Worm (Caenorhabditis elegans) whole organism, early embryonic: ENCODE measurements around the gene F21D9.3.

Source experiments
- B0310.2 ChIP-seq: sonication (generic microtip); optimal IDR thresholded peaks from 2 replicates; lab custom pipeline; 2016; ENCODE audit warnings: mild to moderate bottlenecking, missing genetic modification characterization, missing compliant biosample characterization
- F13C5.2 ChIP-seq: sonication (generic microtip); optimal IDR thresholded peaks from 2 replicates; lab custom pipeline; 2017; ENCODE audit warnings: mild to moderate bottlenecking, missing genetic modification characterization, inconsistent platforms, missing compliant biosample characterization
- aly-1 ChIP-seq: sonication (generic microtip); optimal IDR thresholded peaks from 2 replicates; lab custom pipeline; 2016; ENCODE audit warnings: missing genetic modification characterization, missing compliant biosample characterization
- ama-1 ChIP-seq: fragments of 150-350 bp; optimal IDR thresholded peaks from 2 replicates; lab custom pipeline; 2014
- ceh-13 ChIP-seq: fragments of 200-800 bp; sonication (Bioruptor generic); optimal IDR thresholded peaks from 2 replicates; lab custom pipeline; 2018; ENCODE audit warnings: mild to moderate bottlenecking, missing genetic modification characterization, missing compliant biosample characterization
- ceh-36 ChIP-seq: sonication (generic microtip); optimal IDR thresholded peaks from 2 replicates; lab custom pipeline; 2016; ENCODE audit warnings: missing genetic modification characterization, inconsistent platforms, missing compliant biosample characterization
- ets-7 ChIP-seq: sonication (generic microtip); optimal IDR thresholded peaks from 2 replicates; lab custom pipeline; 2016; ENCODE audit warnings: missing genotype, missing genetic modification characterization, missing compliant biosample characterization
- flt-1 ChIP-seq: fragments of 200-800 bp; sonication (Bioruptor generic); IDR thresholded peaks from 2 replicates; pipeline ENCODE4 v1.3.6; 2022; ENCODE audit warnings: missing genetic modification characterization, missing compliant biosample characterization
- hmbx-1 ChIP-seq: sonication (generic microtip); optimal IDR thresholded peaks from 2 replicates; lab custom pipeline; 2016; ENCODE audit warnings: mild to moderate bottlenecking, missing genetic modification characterization, missing compliant biosample characterization
- hmg-4 ChIP-seq: fragments of 200-800 bp; sonication (Bioruptor generic); optimal IDR thresholded peaks from 2 replicates; lab custom pipeline; 2018; ENCODE audit warnings: mild to moderate bottlenecking, missing genetic modification characterization, missing compliant biosample characterization
- hnd-1 ChIP-seq: sonication (generic microtip); optimal IDR thresholded peaks from 2 replicates; lab custom pipeline; 2016; ENCODE audit warnings: missing genetic modification characterization, missing compliant biosample characterization
- pes-1 ChIP-seq: fragments of 200-800 bp; sonication (Bioruptor generic); IDR thresholded peaks from 2 replicates; pipeline ENCODE4 v1.3.6; 2022; ENCODE audit warnings: missing genetic modification reagents, missing genetic modification characterization, missing compliant biosample characterization
- scrt-1 ChIP-seq: fragments of 200-800 bp; sonication (Bioruptor generic); IDR thresholded peaks from 2 replicates; pipeline ENCODE4 v1.3.6; 2022; ENCODE audit warnings: missing genetic modification characterization, missing compliant biosample characterization
- sea-1 ChIP-seq: fragments of 200-800 bp; sonication (Bioruptor generic); conservative IDR thresholded peaks from 2 replicates; pipeline ENCODE4 v1.3.6; 2022; ENCODE audit warnings: missing genetic modification characterization, missing compliant biosample characterization
- tbx-11 ChIP-seq: fragments of 200-800 bp; sonication (Bioruptor generic); IDR thresholded peaks from 2 replicates; pipeline ENCODE4 v1.3.6; 2022; ENCODE audit warnings: missing genetic modification characterization, missing compliant biosample characterization
- tbx-37 ChIP-seq: fragments of 200-800 bp; sonication (Bioruptor generic); conservative IDR thresholded peaks from 2 replicates; pipeline ENCODE4 v1.3.6; 2022; ENCODE audit warnings: missing genetic modification reagents, missing genetic modification characterization, missing compliant biosample characterization
- tra-4 ChIP-seq: sonication (generic microtip); optimal IDR thresholded peaks from 2 replicates; lab custom pipeline; 2017; ENCODE audit warnings: missing genetic modification characterization, missing compliant biosample characterization

The F21D9.3 gene

DNA sequence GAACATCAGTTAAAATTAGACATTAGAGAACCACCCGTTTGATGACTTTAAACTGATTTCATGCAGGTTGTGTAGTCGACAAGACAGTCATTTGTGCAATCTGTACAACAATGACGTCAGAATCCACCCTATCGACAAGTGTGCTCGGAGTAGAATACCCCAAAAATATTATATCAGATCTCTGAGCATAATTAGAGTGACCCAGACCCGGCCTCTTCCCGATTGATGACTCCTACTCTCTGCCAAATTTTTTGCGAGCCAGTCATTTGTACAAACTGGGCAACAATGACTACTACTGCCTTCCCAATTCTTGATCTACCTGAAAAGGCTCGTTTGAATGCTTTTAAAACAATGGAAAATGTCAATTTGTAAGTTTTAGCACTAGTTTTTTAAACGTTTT is 17.4 kb downstream of the F21D9.3 start, which contains the start of the genes fbxb-115 and fbxb-1:
Gene fbxb-115, minus strand, starts transcription at position 101 of the 400 bp plus-strand sequence.
Gene fbxb-1, plus strand, starts transcription at position 226 of the 400 bp plus-strand sequence.
- TF ChIP-seq ets-7 (tag; lab: Kevin White, UChicago) = no peak
- TF ChIP-seq sea-1 (GFP tag; lab: Robert Waterston, UW) = no peak
- TF ChIP-seq B0310.2 (tag; lab: Kevin White, UChicago) = no peak
- no peak for TF ChIP-seq hmg-4 (GFP tag; lab: Kevin White, UChicago)
- TF ChIP-seq hmbx-1 (tag; lab: Kevin White, UChicago) = no peak
- no peak for TF ChIP-seq tbx-37
- no peak for TF ChIP-seq tbx-11 (GFP tag; lab: Robert Waterston, UW)
- no peak for TF ChIP-seq F13C5.2 (tag; lab: Kevin White, UChicago)
- no peak for TF ChIP-seq ceh-13

DNA sequence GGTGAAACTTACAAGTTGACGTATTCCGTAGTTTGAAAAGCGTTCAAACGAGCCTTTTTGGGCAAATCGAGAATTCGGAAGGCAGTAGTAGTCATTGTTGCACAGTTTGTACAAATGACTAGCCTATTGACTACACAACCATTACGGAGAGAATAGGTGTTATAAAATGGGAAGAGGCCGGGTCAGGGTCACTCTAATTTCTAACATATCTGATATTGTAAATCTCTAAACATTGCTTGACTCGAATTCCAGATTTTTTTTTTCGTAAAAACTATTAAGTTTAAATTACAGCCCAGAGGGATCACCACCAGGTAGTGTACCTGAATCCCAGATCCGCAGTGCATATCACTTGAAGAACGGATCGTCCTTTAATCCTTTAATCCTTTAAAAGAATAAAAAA is 20.3 kb downstream of the F21D9.3 start, which contains the start of gene fbxb-2:
Gene fbxb-2, minus strand, starts transcription at position 101 of the 400 bp plus-strand sequence.
- peak; percentile 8 for TF ChIP-seq ceh-36 (tag; lab: Kevin White, UChicago)
- no peak for TF ChIP-seq tbx-11 (GFP tag; lab: Robert Waterston, UW)

DNA sequence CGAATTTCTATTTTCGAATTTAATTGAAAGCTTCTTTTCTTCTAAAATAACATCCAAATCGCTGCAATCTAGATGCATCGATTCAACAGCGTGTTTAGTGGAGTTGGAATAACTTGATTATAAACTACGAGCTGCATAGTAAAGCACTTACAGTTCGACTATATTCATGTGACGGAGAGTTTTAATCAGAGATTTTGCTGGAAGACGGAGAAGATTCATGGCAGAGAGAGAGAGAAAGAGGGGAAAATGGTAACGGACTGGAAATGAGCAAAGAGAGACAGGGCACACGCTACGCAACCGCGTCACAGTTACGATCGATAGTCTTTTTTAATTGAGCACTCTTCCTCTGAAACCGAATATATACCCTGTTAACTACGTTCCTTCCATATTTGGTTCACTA is 24.1 kb downstream of the F21D9.3 start, which contains the start of gene fbxb-116:
Gene fbxb-116, plus strand, starts transcription at position 301 of the 400 bp plus-strand sequence.
- no peak for TF ChIP-seq flt-1
- TF ChIP-seq ets-7 (tag; lab: Kevin White, UChicago) = no peak
- no peak for TF ChIP-seq aly-1 (tag; lab: Kevin White, UChicago)
- no peak for TF ChIP-seq hmg-4 (GFP tag; lab: Kevin White, UChicago)
- no peak for TF ChIP-seq ama-1 (lab: Kevin White, UChicago)
- no peak for TF ChIP-seq ceh-36 (tag; lab: Kevin White, UChicago)
- no peak for TF ChIP-seq hmbx-1 (tag; lab: Kevin White, UChicago)

DNA sequence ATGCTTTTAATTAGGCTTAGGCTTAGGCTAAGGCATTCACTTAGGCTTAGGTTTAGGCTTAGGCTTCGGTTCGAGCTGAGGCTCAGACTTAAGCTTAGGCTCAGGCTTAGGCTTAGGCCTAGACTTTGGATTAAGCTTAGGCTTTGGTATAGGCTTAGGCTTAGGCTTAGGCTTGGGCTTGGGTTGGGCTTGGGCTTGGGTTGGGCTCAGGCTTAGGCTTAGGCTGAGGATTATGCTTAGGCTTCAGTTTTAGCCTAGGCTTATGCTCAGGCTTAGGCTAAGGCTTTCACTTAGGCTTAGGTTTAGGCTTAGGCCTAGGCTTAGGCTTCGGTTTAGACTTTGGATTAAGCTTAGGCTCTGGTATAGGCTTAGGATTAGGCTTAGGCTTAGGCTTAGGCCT is 26.4 kb downstream of the F21D9.3 start:
- no peak for TF ChIP-seq aly-1 (tag; lab: Kevin White, UChicago)
- no peak for TF ChIP-seq tbx-11 (GFP tag; lab: Robert Waterston, UW)
- TF ChIP-seq ceh-36 (tag; lab: Kevin White, UChicago) = peak; percentile 95

DNA sequence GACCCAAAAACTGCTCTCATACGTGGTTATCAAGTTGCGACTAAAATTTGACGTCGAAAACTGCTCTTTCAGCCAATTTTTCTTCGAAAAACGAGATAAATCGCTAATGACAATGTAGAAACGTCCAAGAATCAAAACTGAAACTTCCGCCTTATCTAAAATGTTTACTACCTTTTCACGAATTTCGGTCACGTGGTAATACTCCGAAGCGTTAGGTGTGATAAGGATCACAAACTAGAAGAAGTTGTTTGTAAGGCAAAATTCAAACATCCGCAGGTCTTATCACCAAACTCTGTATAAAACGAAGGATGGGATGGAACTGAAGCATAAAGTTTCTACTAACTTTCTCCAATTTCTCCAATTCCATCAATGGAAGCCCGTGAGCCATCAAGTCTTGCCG is 27.1 kb downstream of the F21D9.3 start, which contains the start of gene sqst-3:
Gene sqst-3, plus strand, starts transcription at position 370 of the 400 bp plus-strand sequence.
- no peak for TF ChIP-seq flt-1
- TF ChIP-seq F13C5.2 (tag; lab: Kevin White, UChicago) = no peak
- no peak for TF ChIP-seq ets-7 (tag; lab: Kevin White, UChicago)
- no peak for TF ChIP-seq pes-1 (GFP tag; lab: Robert Waterston, UW)
- no peak for TF ChIP-seq tbx-11 (GFP tag; lab: Robert Waterston, UW)
- TF ChIP-seq hnd-1 (tag; lab: Kevin White, UChicago) = no peak
- TF ChIP-seq tra-4 (tag; lab: Kevin White, UChicago) = no peak

DNA sequence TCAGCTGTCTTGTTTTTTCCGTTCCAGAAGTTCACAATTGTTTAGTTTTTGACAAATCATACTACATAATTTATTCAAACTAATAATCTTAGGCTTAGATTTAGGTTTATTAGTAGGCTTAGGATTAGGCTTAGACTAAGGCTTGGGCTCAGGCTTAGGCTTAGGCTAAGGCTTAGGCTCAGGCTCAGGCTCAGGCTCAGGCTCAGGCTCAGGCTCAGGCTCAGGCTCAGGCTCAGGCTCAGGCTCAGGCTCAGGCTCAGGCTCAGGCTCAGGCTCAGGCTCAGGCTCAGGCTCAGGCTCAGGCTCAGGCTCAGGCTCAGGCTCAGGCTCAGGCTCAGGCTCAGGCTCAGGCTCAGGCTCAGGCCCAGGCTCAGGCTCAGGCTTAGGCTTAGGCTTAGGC is 28.6 kb downstream of the F21D9.3 start:
- peak; percentile 20 for TF ChIP-seq ceh-36 (tag; lab: Kevin White, UChicago)

DNA sequence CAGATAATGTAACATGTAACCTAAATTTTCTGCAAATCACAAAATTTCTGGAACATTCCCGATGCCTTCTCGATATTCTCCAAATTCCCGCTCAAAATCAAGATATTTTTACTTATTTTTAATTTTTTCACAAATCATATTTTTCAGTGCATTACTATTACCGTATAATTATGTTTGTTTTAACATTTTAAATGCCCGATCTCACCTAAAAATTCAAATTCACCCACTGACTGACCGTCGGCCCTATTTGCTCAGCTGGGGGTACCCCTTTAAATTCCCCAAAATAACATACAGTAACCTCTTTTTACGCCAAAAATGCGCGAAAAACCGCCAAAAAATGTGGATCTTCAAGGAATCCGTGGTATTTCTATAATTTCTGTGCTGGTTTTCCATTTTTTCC is 39.9 kb downstream of the F21D9.3 start, which contains the start of gene oac-49:
Gene oac-49, plus strand, starts transcription at position 301 of the 400 bp plus-strand sequence.
- TF ChIP-seq F13C5.2 (tag; lab: Kevin White, UChicago) (no peak), tbx-37 (no peak), hnd-1 (tag; lab: Kevin White, UChicago) (no peak), ceh-36 (tag; lab: Kevin White, UChicago) (no peak), ama-1 (lab: Kevin White, UChicago) (no peak), hmbx-1 (tag; lab: Kevin White, UChicago) (no peak), hmg-4 (GFP tag; lab: Kevin White, UChicago) (no peak), scrt-1 (no peak), flt-1 (no peak), tra-4 (tag; lab: Kevin White, UChicago) (no peak), pes-1 (GFP tag; lab: Robert Waterston, UW) (no peak), tbx-11 (GFP tag; lab: Robert Waterston, UW) (no peak)

DNA sequence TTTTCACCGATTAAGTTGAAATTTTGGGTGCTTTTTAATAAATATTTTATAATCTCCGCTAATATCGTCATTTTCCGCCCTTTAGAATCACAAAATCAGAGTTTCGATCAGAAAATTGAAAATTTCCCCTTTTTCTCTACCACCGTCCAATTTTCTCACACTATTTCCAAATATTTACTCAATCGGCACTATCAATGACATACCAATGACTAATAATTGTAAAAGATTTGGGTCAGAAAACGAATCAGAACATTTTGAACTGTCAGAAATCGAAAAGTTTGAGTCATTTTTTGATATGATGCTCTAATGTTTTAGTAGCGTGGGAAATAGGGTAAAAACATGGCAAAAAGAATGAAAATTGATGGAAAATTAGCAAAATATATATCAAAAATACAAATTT is 40.4 kb downstream of the F21D9.3 start, which contains the start of gene srr-2:
Gene srr-2, minus strand, starts transcription at position 73 of the 400 bp plus-strand sequence.
- TF ChIP-seq ceh-13 = no peak
- TF ChIP-seq flt-1 = no peak
- TF ChIP-seq aly-1 (tag; lab: Kevin White, UChicago) = no peak
- TF ChIP-seq scrt-1 = no peak
- no peak for TF ChIP-seq tra-4 (tag; lab: Kevin White, UChicago)
- TF ChIP-seq ama-1 (lab: Kevin White, UChicago) = no peak
- TF ChIP-seq B0310.2 (tag; lab: Kevin White, UChicago) = no peak
- no peak for TF ChIP-seq hmbx-1 (tag; lab: Kevin White, UChicago)
- TF ChIP-seq ets-7 (tag; lab: Kevin White, UChicago) = no peak
- no peak for TF ChIP-seq tbx-11 (GFP tag; lab: Robert Waterston, UW)
- TF ChIP-seq ceh-36 (tag; lab: Kevin White, UChicago) = no peak
- TF ChIP-seq hmg-4 (GFP tag; lab: Kevin White, UChicago) = no peak
- TF ChIP-seq tbx-37 = no peak
- TF ChIP-seq pes-1 (GFP tag; lab: Robert Waterston, UW) = no peak
- TF ChIP-seq F13C5.2 (tag; lab: Kevin White, UChicago) = no peak
- TF ChIP-seq sea-1 (GFP tag; lab: Robert Waterston, UW) = no peak
